Fruit fly (Drosophila melanogaster): ENCODE results near the gene CG5151.

DNA sequence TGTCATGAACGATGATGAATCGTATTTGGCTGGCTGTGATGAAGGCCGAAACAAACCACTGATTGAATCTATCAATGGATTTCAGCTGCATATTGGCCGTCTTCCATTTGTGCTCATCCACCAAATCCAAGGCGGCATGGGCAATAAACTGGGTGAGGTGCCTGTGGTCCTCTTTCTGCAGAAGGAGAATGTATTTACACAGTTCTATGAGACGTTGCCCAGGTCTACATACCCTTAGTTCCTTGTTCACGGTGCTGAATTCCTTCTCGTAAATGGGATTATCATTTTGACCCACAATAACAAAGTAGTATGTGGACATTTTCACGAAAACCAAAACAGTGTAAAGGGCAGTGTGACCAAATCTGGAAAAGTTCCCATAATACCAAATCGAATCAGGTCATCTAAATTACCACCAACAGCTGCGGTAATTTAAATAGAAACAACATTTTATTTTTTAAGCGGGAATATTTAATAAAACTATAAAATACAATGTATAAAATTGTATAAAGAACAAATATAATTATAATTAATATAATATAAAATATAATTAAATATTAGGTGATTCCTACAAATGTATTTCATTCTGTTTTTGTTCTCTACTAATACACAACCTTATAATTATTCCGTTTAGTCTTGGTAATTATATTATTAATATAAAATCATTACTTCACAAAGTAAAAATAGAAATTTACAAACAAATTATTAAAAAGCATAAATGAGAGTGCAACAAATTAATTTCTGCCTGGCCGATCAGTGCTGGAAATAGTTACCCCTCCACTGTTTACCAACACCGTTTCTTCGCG is 33.0 kb downstream of the CG5151 start, which contains the start of the genes Trs20 and elg1:
- TF ChIP-seq psq (optimal IDR thresholded peaks at IDR 0.05): no peak
- no peak for TF ChIP-seq Myc (optimal IDR thresholded peaks at IDR 0.05)
- no peak for TF ChIP-seq Sin3A (optimal IDR thresholded peaks at IDR 0.05)
- TF ChIP-seq insv (optimal IDR thresholded peaks at IDR 0.05): no peak
- TF ChIP-seq h (optimal IDR thresholded peaks at IDR 0.05): no peak
- no peak for TF ChIP-seq ttk (optimal IDR thresholded peaks at IDR 0.05)

Measured in Kc167 (cell line).